Worm (Caenorhabditis elegans) whole organism, L3 larva: ENCODE measurements around the gene btb-10.

Experiments used
- ZK546.5 ChIP-seq: sonication (generic microtip); optimal IDR thresholded peaks from 2 replicates; lab custom pipeline; 2017; ENCODE audit warnings: missing biosample characterization, missing genetic modification characterization
- ama-1 ChIP-seq: fragments of 150-350 bp; optimal IDR thresholded peaks from 2 replicates; lab custom pipeline; 2018
- ceh-16 ChIP-seq: sonication (generic microtip); optimal IDR thresholded peaks from 2 replicates; lab custom pipeline; 2017; ENCODE audit warnings: missing biosample characterization, missing genetic modification characterization
- ceh-28 ChIP-seq: fragments of 150-350 bp; optimal IDR thresholded peaks from 2 replicates; lab custom pipeline; 2014; ENCODE audit warnings: missing biosample characterization, missing genetic modification reagents, missing genetic modification characterization
- egl-5 ChIP-seq: fragments of 150-350 bp; optimal IDR thresholded peaks from 2 replicates; lab custom pipeline; 2017; ENCODE audit warnings: missing biosample characterization, missing genetic modification reagents, missing genetic modification characterization, inconsistent platforms
- fkh-10 ChIP-seq: sonication (generic microtip); optimal IDR thresholded peaks from 2 replicates; lab custom pipeline; 2017; ENCODE audit warnings: missing biosample characterization, missing genetic modification reagents, missing genetic modification characterization
- nhr-28 ChIP-seq: fragments of 150-350 bp; optimal IDR thresholded peaks from 2 replicates; lab custom pipeline; 2014; ENCODE audit warnings: missing biosample characterization, missing genetic modification characterization
- nhr-76 ChIP-seq: fragments of 150-350 bp; sonication (generic microtip); optimal IDR thresholded peaks from 5 replicates; lab custom pipeline; 2014; ENCODE audit warnings: missing biosample characterization, missing genetic modification characterization
- skn-1 ChIP-seq: fragments of 150-350 bp; optimal IDR thresholded peaks from 2 replicates; lab custom pipeline; 2014; ENCODE audit warnings: missing biosample characterization, missing genetic modification characterization
- snpc-4 ChIP-seq: fragments of 150-350 bp; optimal IDR thresholded peaks from 2 replicates; lab custom pipeline; 2014; ENCODE audit warnings: missing biosample characterization, missing genetic modification characterization
- tbx-2 ChIP-seq: sonication (generic microtip); optimal IDR thresholded peaks from 2 replicates; lab custom pipeline; 2016; ENCODE audit warnings: mild to moderate bottlenecking, missing genetic modification characterization, missing compliant biosample characterization
- unc-62 ChIP-seq: fragments of 150-350 bp; sonication (generic microtip); optimal IDR thresholded peaks from 4 replicates; lab custom pipeline; 2014; ENCODE audit warnings: missing biosample characterization, missing genetic modification reagents, missing genetic modification characterization
- zag-1 ChIP-seq: fragments of 150-350 bp; optimal IDR thresholded peaks from 2 replicates; lab custom pipeline; 2014; ENCODE audit warnings: missing biosample characterization, missing genetic modification characterization
- ztf-4 ChIP-seq: fragments of 150-350 bp; optimal IDR thresholded peaks from 2 replicates; lab custom pipeline; 2014; ENCODE audit warnings: missing biosample characterization, missing genetic modification characterization

ce11 chrII:1106914-1107597, 46.5 kb upstream of the btb-10 start, which contains the start of gene col-40:
- TF ChIP-seq ZK546.5 (tag; lab: Kevin White, UChicago) (no peak), nhr-76 (tag; lab: Kevin White, UChicago) (no peak), tbx-2 (tag; lab: Kevin White, UChicago) (no peak), snpc-4 (tag; lab: Kevin White, UChicago) (no peak), ama-1 (lab: Kevin White, UChicago) (no peak), ceh-28 (tag; lab: Kevin White, UChicago) (no peak), skn-1 (tag; lab: Kevin White, UChicago) (no peak), ztf-4 (tag; lab: Kevin White, UChicago) (no peak), zag-1 (tag; lab: Kevin White, UChicago) (no peak), unc-62 (GFP tag; lab: Kevin White, UChicago) (no peak), nhr-28 (tag; lab: Kevin White, UChicago) (no peak), fkh-10 (GFP tag; lab: Kevin White, UChicago) (no peak), egl-5 (tag; lab: Kevin White, UChicago) (no peak), ceh-16 (tag; lab: Kevin White, UChicago) (no peak)
